Worm (Caenorhabditis elegans) whole organism, young adult: ENCODE data around the gene B0035.15.
"Not testable (repeated sequence)": the region's sequence is repeated elsewhere in the genome, so short reads cannot be mapped to it uniquely, and the experiment has no call there.

Experiments used
- B0261.1 ChIP-seq: sonication (generic microtip); optimal IDR thresholded peaks from 2 replicates; lab custom pipeline; 2016; ENCODE audit warnings: mild to moderate bottlenecking, missing genetic modification characterization, moderate library complexity, missing compliant biosample characterization
- B0336.3 ChIP-seq: fragments of 200-800 bp; sonication (Bioruptor generic); IDR thresholded peaks from 2 replicates; pipeline ENCODE4 v1.3.6; 2022; ENCODE audit warnings: missing genetic modification characterization, missing compliant biosample characterization
- D2030.7 ChIP-seq: fragments of 200-800 bp; sonication (Bioruptor generic); IDR thresholded peaks from 2 replicates; pipeline ENCODE4 v1.3.6; 2022; ENCODE audit warnings: missing genetic modification reagents, missing genetic modification characterization, missing compliant biosample characterization
- F39B2.1 ChIP-seq: fragments of 200-800 bp; sonication (Bioruptor generic); IDR thresholded peaks from 2 replicates; pipeline ENCODE4 v1.3.6; 2022; ENCODE audit warnings: missing genetic modification reagents, missing genetic modification characterization, missing compliant biosample characterization
- F52B5.7 ChIP-seq: sonication (generic microtip); optimal IDR thresholded peaks from 2 replicates; lab custom pipeline; 2016; ENCODE audit warnings: mild to moderate bottlenecking, missing genetic modification characterization, missing compliant biosample characterization
- F55B11.4 ChIP-seq: sonication (generic microtip); optimal IDR thresholded peaks from 2 replicates; lab custom pipeline; 2016; ENCODE audit warnings: missing compliant biosample characterization, missing genetic modification characterization, borderline replicate concordance; ENCODE audit not compliant: insufficient read depth
- K12H6.12 ChIP-seq: fragments of 200-800 bp; sonication (Bioruptor generic); optimal IDR thresholded peaks from 2 replicates; lab custom pipeline; 2018; ENCODE audit warnings: mild to moderate bottlenecking, missing genetic modification characterization, missing compliant biosample characterization
- T07F8.4 ChIP-seq: sonication (generic microtip); optimal IDR thresholded peaks from 2 replicates; lab custom pipeline; 2016; ENCODE audit warnings: mild to moderate bottlenecking, missing genetic modification characterization, moderate library complexity, missing compliant biosample characterization
- T26A5.8 ChIP-seq: sonication (generic microtip); optimal IDR thresholded peaks from 2 replicates; lab custom pipeline; 2016; ENCODE audit warnings: missing genetic modification characterization, missing compliant biosample characterization
- Y95B8A.8 ChIP-seq: fragments of 200-800 bp; sonication (Bioruptor generic); IDR thresholded peaks from 2 replicates; pipeline ENCODE4 v1.3.6; 2022; ENCODE audit warnings: missing genetic modification reagents, missing genetic modification characterization, missing compliant biosample characterization
- atf-7 ChIP-seq: sonication (generic microtip); optimal IDR thresholded peaks from 2 replicates; lab custom pipeline; 2017; ENCODE audit warnings: mild to moderate bottlenecking, missing genetic modification characterization, missing compliant biosample characterization
- bed-1 ChIP-seq: fragments of 200-800 bp; sonication (Bioruptor generic); IDR thresholded peaks from 2 replicates; pipeline ENCODE4 v1.3.6; 2022; ENCODE audit warnings: missing genetic modification reagents, missing genetic modification characterization, missing compliant biosample characterization
- ceh-27 ChIP-seq: fragments of 200-800 bp; sonication (Bioruptor generic); optimal IDR thresholded peaks from 2 replicates; lab custom pipeline; 2018; ENCODE audit warnings: mild to moderate bottlenecking, missing genetic modification characterization, moderate library complexity, missing compliant biosample characterization
- ceh-40 ChIP-seq: fragments of 200-800 bp; sonication (Bioruptor generic); IDR thresholded peaks from 2 replicates; pipeline ENCODE4 v1.3.6; 2022; ENCODE audit warnings: missing genetic modification characterization, missing compliant biosample characterization
- die-1 ChIP-seq: sonication (generic microtip); optimal IDR thresholded peaks from 2 replicates; lab custom pipeline; 2016; ENCODE audit warnings: missing genotype, mild to moderate bottlenecking, missing genetic modification characterization, missing compliant biosample characterization
- dox-1 ChIP-seq: fragments of 200-800 bp; sonication (Bioruptor generic); IDR thresholded peaks from 2 replicates; pipeline ENCODE4 v1.3.6; 2022; ENCODE audit warnings: missing genetic modification reagents, missing genetic modification characterization, missing compliant biosample characterization
- ets-4 ChIP-seq: fragments of 200-800 bp; sonication (Bioruptor generic); optimal IDR thresholded peaks from 2 replicates; lab custom pipeline; 2018; ENCODE audit warnings: mild to moderate bottlenecking, missing genetic modification characterization, missing compliant biosample characterization
- him-1 ChIP-seq: sonication (generic microtip); optimal IDR thresholded peaks from 2 replicates; lab custom pipeline; 2016; ENCODE audit warnings: missing genotype, missing genetic modification reagents, missing genetic modification characterization, missing compliant biosample characterization
- hlh-26 ChIP-seq: fragments of 200-800 bp; sonication (Bioruptor generic); conservative IDR thresholded peaks from 2 replicates; pipeline ENCODE4 v1.3.6; 2022; ENCODE audit warnings: missing genetic modification reagents, missing genetic modification characterization, missing compliant biosample characterization
- hrde-1 ChIP-seq: sonication (generic microtip); optimal IDR thresholded peaks from 2 replicates; lab custom pipeline; 2016; ENCODE audit warnings: missing genetic modification characterization, mild to moderate bottlenecking, missing compliant biosample characterization, moderate library complexity, missing genotype, missing genetic modification reagents, borderline replicate concordance
- lag-1 ChIP-seq: fragments of 200-800 bp; sonication (Bioruptor generic); IDR thresholded peaks from 2 replicates; pipeline ENCODE4 v1.3.6; 2022; ENCODE audit warnings: missing genetic modification reagents, missing genetic modification characterization, missing compliant biosample characterization
- lin-40 ChIP-seq: sonication (generic microtip); optimal IDR thresholded peaks from 2 replicates; lab custom pipeline; 2016; ENCODE audit warnings: missing genetic modification characterization, mild to moderate bottlenecking, missing compliant biosample characterization, missing genotype, missing genetic modification reagents
- lsl-1 ChIP-seq: fragments of 200-800 bp; sonication (Bioruptor generic); optimal IDR thresholded peaks from 2 replicates; lab custom pipeline; 2018; ENCODE audit warnings: mild to moderate bottlenecking, missing genetic modification characterization, moderate library complexity, missing compliant biosample characterization
- mxl-1 ChIP-seq: sonication (generic microtip); optimal IDR thresholded peaks from 2 replicates; lab custom pipeline; 2016; ENCODE audit warnings: missing genetic modification characterization, missing compliant biosample characterization
- nfya-1 ChIP-seq: sonication (generic microtip); optimal IDR thresholded peaks from 2 replicates; lab custom pipeline; 2017; ENCODE audit warnings: antibody characterized with exemption, missing compliant biosample characterization, missing genetic modification characterization, borderline replicate concordance; ENCODE audit not compliant: insufficient read depth
- nhr-80 ChIP-seq: sonication (generic microtip); optimal IDR thresholded peaks from 2 replicates; lab custom pipeline; 2016; ENCODE audit warnings: missing genetic modification characterization, missing compliant biosample characterization
- rec-8 ChIP-seq, 2 experiments: sonication (generic microtip); optimal IDR thresholded peaks; 2 replicates each; lab custom pipeline; 2016; ENCODE audit warnings: mild to moderate bottlenecking in 2 of 2, missing genetic modification characterization in 2 of 2, missing genetic modification reagents in 2 of 2, missing genotype in 2 of 2, missing biosample characterization in 1 of 2, missing compliant biosample characterization in 1 of 2, moderate library complexity in 1 of 2
- tlf-1 ChIP-seq: fragments of 200-800 bp; sonication (Bioruptor generic); optimal IDR thresholded peaks from 2 replicates; lab custom pipeline; 2018; ENCODE audit warnings: mild to moderate bottlenecking, missing genetic modification characterization, missing compliant biosample characterization
- zim-3 ChIP-seq: sonication (generic microtip); optimal IDR thresholded peaks from 2 replicates; lab custom pipeline; 2017; ENCODE audit warnings: mild to moderate bottlenecking, missing genetic modification characterization, moderate library complexity, missing compliant biosample characterization
- ztf-3 ChIP-seq: fragments of 200-800 bp; sonication (Bioruptor generic); optimal IDR thresholded peaks from 2 replicates; lab custom pipeline; 2018; ENCODE audit warnings: mild to moderate bottlenecking, missing genetic modification characterization, missing compliant biosample characterization

Gene B0035.15

DNA sequence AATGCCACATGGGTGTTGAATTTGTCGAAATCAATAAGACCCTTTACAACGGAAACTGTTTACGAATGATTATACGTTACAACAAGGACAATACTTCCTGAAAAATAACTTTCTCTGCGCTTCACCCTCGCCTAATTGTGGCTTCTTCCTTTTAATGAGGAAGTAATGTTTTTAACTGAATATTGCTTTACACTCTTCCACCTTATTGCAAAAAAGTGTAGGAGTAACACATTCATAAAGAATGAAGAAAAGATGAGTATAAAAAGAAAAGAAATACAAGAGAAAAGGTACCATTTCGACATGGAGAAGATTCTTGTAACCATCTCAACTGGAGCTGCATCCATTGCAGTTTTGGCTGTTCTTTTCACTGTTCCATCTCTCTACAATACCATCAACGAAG, 35.0 kb downstream of the B0035.15 start, which contains the start of gene col-126:
col-126 (plus strand) TSS at position 301 of the 400 bp plus-strand sequence.
- TF ChIP-seq hrde-1; F52B5.7 (tag; lab: Kevin White, UChicago); D2030.7 (GFP tag; lab: Robert Waterston, UW): not testable (repeated sequence)

ce11 chrIV:11261535-11261934, 36.5 kb downstream of the B0035.15 start, which contains the start of gene F54D1.1:
Gene F54D1.1 (plus strand): TSS chrIV:11261835.
- no peak for TF ChIP-seq tlf-1 (GFP tag; lab: Kevin White, UChicago)
- no peak for TF ChIP-seq Y95B8A.8 (GFP tag; lab: Robert Waterston, UW)
- no peak for TF ChIP-seq T26A5.8
- TF ChIP-seq lsl-1 (GFP tag; lab: Kevin White, UChicago) = no peak
- no peak for TF ChIP-seq ceh-27 (GFP tag; lab: Kevin White, UChicago)
- no peak for TF ChIP-seq F39B2.1 (GFP tag; lab: Robert Waterston, UW)
- TF ChIP-seq T07F8.4 (tag; lab: Kevin White, UChicago) = no peak
- no peak for TF ChIP-seq ceh-40 (GFP tag; lab: Robert Waterston, UW)
- no peak for TF ChIP-seq zim-3 (tag; lab: Kevin White, UChicago)
- no peak for TF ChIP-seq K12H6.12
- no peak for TF ChIP-seq atf-7
- TF ChIP-seq B0336.3 (GFP tag; lab: Robert Waterston, UW) = no peak
- no peak for TF ChIP-seq lag-1 (GFP tag; lab: Robert Waterston, UW)
- no peak for TF ChIP-seq rec-8 (tag; optimal IDR thresholded peaks at IDR 0.05; lab: Kevin White, UChicago)
- no peak for TF ChIP-seq hlh-26 (GFP tag; lab: Robert Waterston, UW)
- no peak for TF ChIP-seq mxl-1 (tag; lab: Kevin White, UChicago)
- TF ChIP-seq die-1 (tag; lab: Kevin White, UChicago) = no peak
- TF ChIP-seq, all 124 proteins: peak for 0

DNA sequence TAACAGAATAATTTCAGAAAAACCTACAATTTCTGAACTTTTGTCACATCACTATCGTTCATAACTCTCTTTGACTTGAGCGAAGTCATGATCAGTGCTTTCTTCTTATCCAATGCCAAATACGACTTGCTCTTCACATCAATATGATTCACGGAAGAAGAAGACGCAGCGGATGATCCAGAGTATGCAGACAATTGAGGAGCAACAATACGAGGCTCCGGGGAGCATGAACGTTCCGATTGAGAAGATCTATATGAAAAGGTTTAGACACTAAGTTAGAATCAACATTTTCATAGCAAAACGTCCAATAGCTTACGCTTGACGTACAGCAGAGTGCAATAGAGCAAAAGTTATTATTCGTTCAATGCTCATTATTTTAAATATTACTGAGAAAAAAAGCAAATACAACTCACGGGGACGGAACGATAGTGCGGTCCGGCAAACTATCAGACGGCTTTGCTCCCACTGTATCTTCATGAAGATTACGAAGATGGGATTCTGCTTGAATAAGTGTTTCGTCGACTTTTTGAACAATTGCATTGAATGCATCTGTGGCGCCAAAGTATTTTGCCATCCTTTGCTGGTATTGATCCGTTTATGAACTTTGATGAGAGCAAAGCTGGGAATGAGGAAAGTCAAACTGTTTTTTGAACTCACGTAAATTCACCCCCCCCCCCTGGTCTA, 37.4 kb downstream of the B0035.15 start, which contains the start of gene C05C12.5:
C05C12.5 (minus strand) TSS at position 642 of the 684 bp plus-strand sequence.
- no peak for TF ChIP-seq B0261.1 (tag; lab: Kevin White, UChicago)
- TF ChIP-seq bed-1 = no peak
- no peak for TF ChIP-seq lin-40 (tag; lab: Kevin White, UChicago)
- TF ChIP-seq ceh-27 (GFP tag; lab: Kevin White, UChicago) = no peak

ce11 chrIV:11259485-11259972, 38.5 kb downstream of the B0035.15 start, which contains the start of gene gtl-1:
Gene gtl-1 (minus strand): TSS chrIV:11259535.
- TF ChIP-seq him-1 (tag; lab: Kevin White, UChicago) (no peak), nhr-80 (tag; lab: Kevin White, UChicago) (peak; percentile 97)

DNA sequence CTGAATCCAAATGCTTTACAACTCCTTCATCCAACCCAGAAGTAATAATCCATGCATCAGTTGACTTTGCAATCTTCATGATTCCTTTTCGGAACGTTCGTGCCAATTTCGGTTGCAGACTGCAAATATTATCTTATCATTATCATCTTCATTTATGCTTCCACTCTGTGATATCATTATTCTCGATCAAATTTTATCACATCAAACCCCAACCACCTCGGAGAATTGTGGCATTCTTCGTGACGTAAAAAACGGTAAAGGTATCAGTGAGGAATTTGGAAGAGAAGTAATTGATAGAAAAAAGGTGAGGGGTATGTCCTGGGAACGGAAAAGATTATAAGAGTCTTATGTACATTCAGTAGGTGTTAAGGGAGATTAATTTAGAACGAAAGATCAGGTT, 40.6 kb downstream of the B0035.15 start:
- TF ChIP-seq nhr-80 (tag; lab: Kevin White, UChicago) (peak; percentile 95), ets-4 (peak; percentile 56), dox-1 (peak; percentile 57), F55B11.4 (tag; lab: Kevin White, UChicago) (no peak), lag-1 (GFP tag; lab: Robert Waterston, UW) (no peak)

- not testable (repeated sequence) for TF ChIP-seq nfya-1 (tag; lab: Kevin White, UChicago); hrde-1; ztf-3 (GFP tag; lab: Kevin White, UChicago)
Observed at ce11 chrIV:11253689-11254088, 44.4 kb downstream of the B0035.15 start, which contains the start of gene C05C12.1. Gene C05C12.1 (plus strand): TSS chrIV:11253989.
